Worm (Caenorhabditis elegans) whole organism, mixed stage, embryonic: Measurements from ENCODE around the gene srbc-38.

Experiments
- nhr-237 ChIP-seq: fragments of 150-350 bp; optimal IDR thresholded peaks from 2 replicates; lab custom pipeline; 2014; ENCODE audit warnings: missing biosample characterization, missing genetic modification characterization
- snpc-4 ChIP-seq: fragments of 150-350 bp; optimal IDR thresholded peaks from 2 replicates; lab custom pipeline; 2014; ENCODE audit warnings: missing biosample characterization, missing genetic modification characterization
- ztf-11 ChIP-seq: fragments of 150-350 bp; optimal IDR thresholded peaks from 2 replicates; lab custom pipeline; 2014; ENCODE audit warnings: missing biosample characterization, missing genetic modification characterization

DNA sequence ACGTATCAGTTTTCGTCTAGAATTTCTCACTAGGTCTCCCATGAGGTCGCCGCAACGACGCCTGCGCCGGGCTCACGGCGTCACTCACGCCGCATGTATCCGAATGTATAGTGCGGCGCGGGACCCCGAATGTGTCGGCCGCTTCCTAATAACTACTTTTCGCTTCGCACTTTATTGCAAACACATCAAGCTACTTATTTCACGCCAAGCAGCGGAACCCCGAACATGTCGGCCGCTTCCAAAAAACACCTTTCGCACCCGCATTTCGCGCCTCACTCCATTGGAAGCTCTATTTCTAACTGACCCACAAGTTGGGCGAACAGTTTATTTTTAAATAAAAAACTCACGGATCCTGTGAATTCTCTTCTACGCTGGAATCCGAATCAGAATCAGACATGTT lies 30.9 kb upstream of the srbc-38 start:
- TF ChIP-seq ztf-11 (tag; lab: Kevin White, UChicago) = no peak
- TF ChIP-seq snpc-4 = no peak
- no peak for TF ChIP-seq nhr-237 (tag; lab: Kevin White, UChicago)
